Worm (Caenorhabditis elegans) whole organism, L2 larva: ENCODE measurements around the gene mdt-4.
A peak's percentile ranks its signal among the peaks of the same experiment; 100 is the strongest.
"Not testable (repeated sequence)": the region's sequence is repeated elsewhere in the genome, so short reads cannot be mapped to it uniquely, and the experiment has no call there.

Source experiments
- C34F6.9 ChIP-seq: fragments of 150-350 bp; optimal IDR thresholded peaks from 2 replicates; lab custom pipeline; 2014; ENCODE audit warnings: missing biosample characterization, missing genetic modification characterization
- F13H6.1 ChIP-seq: sonication (generic microtip); optimal IDR thresholded peaks from 2 replicates; lab custom pipeline; 2016; ENCODE audit warnings: missing genetic modification characterization, missing compliant biosample characterization
- R02D3.7 ChIP-seq: fragments of 150-350 bp; optimal IDR thresholded peaks from 2 replicates; lab custom pipeline; 2014; ENCODE audit warnings: missing biosample characterization, missing genetic modification characterization
- Y55F3AM.14 ChIP-seq: fragments of 200-800 bp; sonication (Bioruptor generic); optimal IDR thresholded peaks from 2 replicates; lab custom pipeline; 2018; ENCODE audit warnings: mild to moderate bottlenecking, missing genetic modification characterization, missing compliant biosample characterization
- ZK546.5 ChIP-seq: sonication (generic microtip); optimal IDR thresholded peaks from 2 replicates; lab custom pipeline; 2017; ENCODE audit warnings: missing biosample characterization, missing genetic modification characterization
- alr-1 ChIP-seq: fragments of 150-350 bp; optimal IDR thresholded peaks from 2 replicates; lab custom pipeline; 2014; ENCODE audit warnings: missing biosample characterization, missing genetic modification characterization
- ceh-82 ChIP-seq: fragments of 150-350 bp; optimal IDR thresholded peaks from 2 replicates; lab custom pipeline; 2014; ENCODE audit warnings: missing biosample characterization, missing genetic modification characterization
- crh-2 ChIP-seq: sonication (generic microtip); optimal IDR thresholded peaks from 2 replicates; lab custom pipeline; 2017; ENCODE audit warnings: missing biosample characterization, missing genetic modification characterization
- dmd-4 ChIP-seq: sonication (generic microtip); optimal IDR thresholded peaks from 2 replicates; lab custom pipeline; 2017; ENCODE audit warnings: missing biosample characterization, missing genetic modification characterization
- elt-3 ChIP-seq: sonication (generic microtip); optimal IDR thresholded peaks from 2 replicates; lab custom pipeline; 2017; ENCODE audit warnings: missing biosample characterization, missing genetic modification characterization
- fos-1 ChIP-seq: fragments of 150-350 bp; optimal IDR thresholded peaks from 2 replicates; lab custom pipeline; 2014; ENCODE audit warnings: missing biosample characterization, missing genetic modification characterization
- gmeb-1 ChIP-seq: fragments of 150-350 bp; optimal IDR thresholded peaks from 2 replicates; lab custom pipeline; 2014; ENCODE audit warnings: missing biosample characterization, missing genetic modification characterization
- lin-39 ChIP-seq: fragments of 150-350 bp; optimal IDR thresholded peaks from 2 replicates; lab custom pipeline; 2014; ENCODE audit warnings: missing biosample characterization, missing genetic modification reagents, missing genetic modification characterization
- lsy-2 ChIP-seq, 2 experiments: fragments of 150-350 bp in 1 of 2; sonication (generic microtip) in 1 of 2; optimal IDR thresholded peaks; 2 replicates each; lab custom pipeline; 2014 to 2017; ENCODE audit warnings: missing biosample characterization in 2 of 2, missing genetic modification characterization in 2 of 2
- mbf-1 ChIP-seq: sonication (generic microtip); optimal IDR thresholded peaks from 2 replicates; lab custom pipeline; 2017; ENCODE audit warnings: missing biosample characterization, missing genetic modification characterization
- nhr-10 ChIP-seq: sonication (generic microtip); optimal IDR thresholded peaks from 2 replicates; lab custom pipeline; 2017; ENCODE audit warnings: missing biosample characterization, missing genetic modification characterization
- nhr-12 ChIP-seq: fragments of 150-350 bp; optimal IDR thresholded peaks from 2 replicates; lab custom pipeline; 2014; ENCODE audit warnings: missing biosample characterization, missing genetic modification characterization
- nhr-129 ChIP-seq: fragments of 150-350 bp; optimal IDR thresholded peaks from 2 replicates; lab custom pipeline; 2014; ENCODE audit warnings: missing biosample characterization, missing genetic modification characterization
- nhr-23 ChIP-seq: fragments of 150-350 bp; optimal IDR thresholded peaks from 2 replicates; lab custom pipeline; 2014; ENCODE audit warnings: missing biosample characterization, missing genetic modification reagents, missing genetic modification characterization
- nhr-237 ChIP-seq: fragments of 150-350 bp; optimal IDR thresholded peaks from 2 replicates; lab custom pipeline; 2014; ENCODE audit warnings: missing biosample characterization, missing genetic modification characterization
- nhr-25 ChIP-seq: fragments of 150-350 bp; sonication (generic microtip); optimal IDR thresholded peaks from 3 replicates; lab custom pipeline; 2014; ENCODE audit warnings: missing biosample characterization, missing genetic modification characterization
- nhr-6 ChIP-seq: fragments of 150-350 bp; optimal IDR thresholded peaks from 2 replicates; lab custom pipeline; 2014; ENCODE audit warnings: missing biosample characterization, missing genetic modification characterization
- nhr-77 ChIP-seq: fragments of 150-350 bp; optimal IDR thresholded peaks from 2 replicates; lab custom pipeline; 2014; ENCODE audit warnings: missing biosample characterization, missing genetic modification characterization
- peb-1 ChIP-seq: fragments of 150-350 bp; optimal IDR thresholded peaks from 2 replicates; lab custom pipeline; 2014; ENCODE audit warnings: missing biosample characterization, missing genetic modification characterization
- skn-1 ChIP-seq: sonication (generic microtip); optimal IDR thresholded peaks from 2 replicates; lab custom pipeline; 2017; ENCODE audit warnings: missing biosample characterization, missing genetic modification characterization
- sma-3 ChIP-seq: sonication (generic microtip); optimal IDR thresholded peaks from 2 replicates; lab custom pipeline; 2016; ENCODE audit warnings: missing genetic modification reagents, missing genetic modification characterization, missing compliant biosample characterization
- sma-9 ChIP-seq, 2 experiments: fragments of 150-350 bp in 1 of 2; sonication (generic microtip) in 1 of 2; optimal IDR thresholded peaks; 2 replicates each; lab custom pipeline; 2014 to 2016; ENCODE audit warnings: missing genetic modification characterization in 2 of 2, mild to moderate bottlenecking in 1 of 2, missing biosample characterization in 1 of 2, missing compliant biosample characterization in 1 of 2, missing genetic modification reagents in 1 of 2, moderate library complexity in 1 of 2
- unc-55 ChIP-seq: fragments of 150-350 bp; sonication (generic microtip); optimal IDR thresholded peaks from 3 replicates; lab custom pipeline; 2014; ENCODE audit warnings: missing biosample characterization, missing genetic modification reagents, missing genetic modification characterization
- zag-1 ChIP-seq: fragments of 150-350 bp; optimal IDR thresholded peaks from 2 replicates; lab custom pipeline; 2014; ENCODE audit warnings: missing biosample characterization, missing genetic modification characterization
- ztf-11 ChIP-seq: sonication (generic microtip); optimal IDR thresholded peaks from 2 replicates; lab custom pipeline; 2017; ENCODE audit warnings: missing biosample characterization, missing genetic modification characterization
- ztf-4 ChIP-seq: fragments of 150-350 bp; optimal IDR thresholded peaks from 2 replicates; lab custom pipeline; 2014; ENCODE audit warnings: missing biosample characterization, missing genetic modification characterization

The mdt-4 gene

ce11 chrII:4918501-4919021 lies 25.2 kb downstream of the mdt-4 start:
- TF ChIP-seq sma-3 (peak; percentile 65), sma-9 (GFP tag; optimal IDR thresholded peaks at IDR 0.05; lab: Kevin White, UChicago) (peak; percentile 3), sma-9 (tag; optimal IDR thresholded peaks at IDR 0.05; lab: Kevin White, UChicago) (no peak), skn-1 (tag; lab: Kevin White, UChicago) (no peak), R02D3.7 (tag; lab: Kevin White, UChicago) (no peak), nhr-25 (peak; percentile 43)

ce11 chrII:4916462-4916861 lies 27.3 kb downstream of the mdt-4 start, which contains the start of gene msp-31:
TSS of gene msp-31 (minus strand) at chrII:4916562.
- not testable (repeated sequence) for TF ChIP-seq dmd-4 (tag; lab: Kevin White, UChicago); lsy-2 (tag; optimal IDR thresholded peaks at IDR 0.05; lab: Kevin White, UChicago); crh-2

- TF ChIP-seq R02D3.7 (tag; lab: Kevin White, UChicago) (no peak), peb-1 (tag; lab: Kevin White, UChicago) (no peak), gmeb-1 (no peak), ZK546.5 (no peak), unc-55 (no peak), F13H6.1 (no peak), mbf-1 (tag; lab: Kevin White, UChicago) (no peak), nhr-23 (no peak), nhr-237 (no peak)
Measured at ce11 chrII:4915572-4915971, 28.2 kb downstream of the mdt-4 start.

- TF ChIP-seq elt-3 (tag; lab: Kevin White, UChicago) (no peak), nhr-129 (tag; lab: Kevin White, UChicago) (no peak), ztf-4 (tag; lab: Kevin White, UChicago) (no peak), ZK546.5 (no peak), nhr-10 (no peak)
- TF ChIP-seq, all 48 proteins: peak for 0
Measured at ce11 chrII:4914214-4914613, 29.5 kb downstream of the mdt-4 start, which contains the start of gene R05F9.11. TSS of gene R05F9.11 (minus strand) at chrII:4914218.

- TF ChIP-seq unc-55 (peak; percentile 62), nhr-6 (tag; lab: Kevin White, UChicago) (no peak), nhr-77 (tag; lab: Kevin White, UChicago) (no peak), ztf-11 (no peak), sma-9 (GFP tag; optimal IDR thresholded peaks at IDR 0.05; lab: Kevin White, UChicago) (peak; percentile 25), sma-9 (tag; optimal IDR thresholded peaks at IDR 0.05; lab: Kevin White, UChicago) (no peak), nhr-129 (tag; lab: Kevin White, UChicago) (peak; percentile 43), Y55F3AM.14 (GFP tag; lab: Kevin White, UChicago) (peak; percentile 18), nhr-23 (no peak), sma-3 (peak; percentile 7), zag-1 (tag; lab: Kevin White, UChicago) (peak; percentile 22), fos-1 (tag; lab: Kevin White, UChicago) (peak; percentile 10), crh-2 (no peak), elt-3 (tag; lab: Kevin White, UChicago) (no peak), lsy-2 (tag; optimal IDR thresholded peaks at IDR 0.05; lab: Kevin White, UChicago) (peak in 1 of 2 experiments; percentile 25), alr-1 (no peak), R02D3.7 (tag; lab: Kevin White, UChicago) (no peak), F13H6.1 (peak; percentile 28), ztf-4 (tag; lab: Kevin White, UChicago) (peak; percentile 25), nhr-12 (tag; lab: Kevin White, UChicago) (no peak), C34F6.9 (tag; lab: Kevin White, UChicago) (peak; percentile 40)
Measured at ce11 chrII:4908160-4908559, 35.6 kb downstream of the mdt-4 start.

- no peak for TF ChIP-seq mbf-1 (tag; lab: Kevin White, UChicago)
- TF ChIP-seq lin-39 (tag; lab: Kevin White, UChicago): no peak
- TF ChIP-seq nhr-6 (tag; lab: Kevin White, UChicago): no peak
- no peak for TF ChIP-seq ztf-4 (tag; lab: Kevin White, UChicago)
- no peak for TF ChIP-seq ceh-82
- TF ChIP-seq nhr-25: no peak
- TF ChIP-seq alr-1: no peak
- no peak for TF ChIP-seq gmeb-1
- TF ChIP-seq peb-1 (tag; lab: Kevin White, UChicago): no peak
- no peak for TF ChIP-seq F13H6.1
- no peak for TF ChIP-seq dmd-4 (tag; lab: Kevin White, UChicago)
- TF ChIP-seq, all 48 proteins: peak for 0
Measured at ce11 chrII:4905883-4906282, 37.9 kb downstream of the mdt-4 start.
